Fruit fly (Drosophila melanogaster): ENCODE measurements around the gene DIP-kappa.

DIP-kappa gene

DNA sequence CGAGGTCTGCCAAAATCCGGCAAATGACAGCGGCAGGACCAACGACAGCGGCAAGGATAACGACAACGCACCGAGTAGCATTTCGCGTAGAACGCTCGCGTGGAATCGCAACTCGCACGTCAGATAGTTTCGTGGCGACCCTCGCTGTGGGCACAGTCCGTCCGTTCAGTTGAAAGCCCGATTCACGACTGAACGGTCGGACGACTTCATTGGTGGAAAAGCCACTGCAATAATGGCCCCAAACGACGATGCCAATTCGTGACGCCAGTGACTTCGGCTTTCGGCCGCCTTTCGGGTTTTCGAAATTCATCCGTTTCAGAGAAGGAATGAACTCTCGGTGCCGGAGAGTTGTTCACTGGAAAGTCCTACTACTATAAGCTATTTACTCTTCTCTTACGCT is at the start of gene DIP-kappa:
DIP-kappa (minus strand) TSS at position 200 of the 400 bp plus-strand sequence.
- no peak for TF ChIP-seq CG11617 (GFP tag; optimal IDR thresholded peaks at IDR 0.05)

DNA sequence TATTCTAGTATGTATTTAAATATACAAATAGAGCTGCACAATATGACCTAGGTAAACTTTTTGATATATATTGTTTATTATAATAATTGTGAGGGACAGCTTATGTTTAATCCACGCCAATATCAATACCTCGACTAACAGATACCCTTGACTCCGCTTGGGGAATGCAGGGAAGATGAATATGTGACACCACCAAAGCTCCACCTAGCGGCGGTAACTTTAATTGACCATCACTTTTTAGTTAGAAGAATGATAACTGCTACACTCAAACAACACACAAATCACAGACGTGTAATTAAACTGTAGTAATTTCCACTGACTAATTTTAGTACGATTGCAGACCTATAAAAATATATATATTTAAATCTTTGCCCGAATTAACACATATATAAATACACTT is 46.0 kb upstream of the DIP-kappa start:
- TF ChIP-seq Mnt (GFP tag; optimal IDR thresholded peaks at IDR 0.05) (no peak), tj (GFP tag; optimal IDR thresholded peaks at IDR 0.05) (no peak), CG33017 (tag; optimal IDR thresholded peaks at IDR 0.05) (no peak), CG1620 (GFP tag; optimal IDR thresholded peaks at IDR 0.05) (no peak)

dm6 chr2L:13746652-13747051 is 29.5 kb upstream of the DIP-kappa start, which contains the start of gene TM9SF4:
Gene TM9SF4, plus strand, starts transcription at chr2L:13746952.
- TF ChIP-seq CG7045 (GFP tag; optimal IDR thresholded peaks at IDR 0.05) (no peak), ovo (GFP tag; optimal IDR thresholded peaks at IDR 0.05) (no peak), cnc (optimal IDR thresholded peaks at IDR 0.05) (no peak), CG5204 (GFP tag; optimal IDR thresholded peaks at IDR 0.05) (no peak), Mnt (GFP tag; optimal IDR thresholded peaks at IDR 0.05) (no peak), tj (GFP tag; optimal IDR thresholded peaks at IDR 0.05) (no peak), CG14711 (tag; optimal IDR thresholded peaks at IDR 0.05) (no peak), toe (GFP tag; optimal IDR thresholded peaks at IDR 0.05) (no peak), CG11617 (GFP tag; optimal IDR thresholded peaks at IDR 0.05) (no peak), Clk (GFP tag; optimal IDR thresholded peaks at IDR 0.05) (no peak), bab1 (GFP tag; optimal IDR thresholded peaks at IDR 0.05) (no peak)

- TF ChIP-seq cic (GFP tag; optimal IDR thresholded peaks at IDR 0.05) (no peak), toe (GFP tag; optimal IDR thresholded peaks at IDR 0.05) (no peak), Hr96 (GFP tag; optimal IDR thresholded peaks at IDR 0.05) (no peak), pad (GFP tag; optimal IDR thresholded peaks at IDR 0.05) (no peak), CG5204 (GFP tag; optimal IDR thresholded peaks at IDR 0.05) (no peak), CG12768 (GFP tag; optimal IDR thresholded peaks at IDR 0.05) (no peak), Clk (GFP tag; optimal IDR thresholded peaks at IDR 0.05) (no peak), CG14711 (tag; optimal IDR thresholded peaks at IDR 0.05) (no peak), Crg-1 (GFP tag; optimal IDR thresholded peaks at IDR 0.05) (no peak), cnc (optimal IDR thresholded peaks at IDR 0.05) (no peak)
Observed at dm6 chr2L:13735838-13736237, 18.7 kb upstream of the DIP-kappa start, which contains the start of gene nur. Gene nur, plus strand, starts transcription at chr2L:13736138.

dm6 chr2L:13732287-13732686 is 15.2 kb upstream of the DIP-kappa start:
- no peak for TF ChIP-seq cnc (optimal IDR thresholded peaks at IDR 0.05)
- TF ChIP-seq CG11617 (GFP tag; optimal IDR thresholded peaks at IDR 0.05): no peak
- no peak for TF ChIP-seq CG7101 (tag; optimal IDR thresholded peaks at IDR 0.05)
- no peak for TF ChIP-seq cic (GFP tag; optimal IDR thresholded peaks at IDR 0.05)
- TF ChIP-seq CG1620 (GFP tag; optimal IDR thresholded peaks at IDR 0.05): no peak
- TF ChIP-seq kay (GFP tag; ENCODE audit: borderline replicate concordance): no peak
- TF ChIP-seq ovo (GFP tag; optimal IDR thresholded peaks at IDR 0.05): no peak
- TF ChIP-seq CG5204 (GFP tag; optimal IDR thresholded peaks at IDR 0.05): no peak
- no peak for TF ChIP-seq bab1 (GFP tag; optimal IDR thresholded peaks at IDR 0.05)
- TF ChIP-seq CG7045 (GFP tag; optimal IDR thresholded peaks at IDR 0.05): no peak

- TF ChIP-seq CG11617 (GFP tag; optimal IDR thresholded peaks at IDR 0.05) (no peak), ovo (GFP tag; optimal IDR thresholded peaks at IDR 0.05) (no peak)
Observed at dm6 chr2L:13723542-13723941, 6.4 kb upstream of the DIP-kappa start, which contains the start of gene CG9014. Gene CG9014, minus strand, starts transcription at chr2L:13723642.

DNA sequence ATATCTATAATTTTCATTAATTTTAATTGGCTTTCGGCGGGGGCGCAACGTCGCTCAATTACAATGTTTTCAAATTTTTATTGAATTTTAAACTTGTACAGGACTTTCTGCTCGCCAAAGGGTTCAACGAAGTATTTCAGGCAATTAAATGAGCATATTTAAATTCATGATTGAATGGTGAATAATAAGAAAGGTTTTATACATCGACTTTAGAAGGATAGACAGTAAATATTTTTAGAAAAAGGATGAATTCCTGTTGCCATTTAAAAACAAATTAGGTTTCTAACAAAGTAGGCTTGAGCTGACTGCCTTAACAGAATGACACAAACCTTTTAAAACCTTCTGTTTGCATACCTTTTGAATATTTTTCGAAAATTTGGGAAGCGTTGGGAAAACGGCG is 9.2 kb downstream of the DIP-kappa start, which contains the start of gene Gpo3:
Gpo3 (plus strand) TSS at position 301 of the 400 bp plus-strand sequence.
- TF ChIP-seq ovo (GFP tag; optimal IDR thresholded peaks at IDR 0.05) (no peak), bab1 (GFP tag; optimal IDR thresholded peaks at IDR 0.05) (no peak)

DNA sequence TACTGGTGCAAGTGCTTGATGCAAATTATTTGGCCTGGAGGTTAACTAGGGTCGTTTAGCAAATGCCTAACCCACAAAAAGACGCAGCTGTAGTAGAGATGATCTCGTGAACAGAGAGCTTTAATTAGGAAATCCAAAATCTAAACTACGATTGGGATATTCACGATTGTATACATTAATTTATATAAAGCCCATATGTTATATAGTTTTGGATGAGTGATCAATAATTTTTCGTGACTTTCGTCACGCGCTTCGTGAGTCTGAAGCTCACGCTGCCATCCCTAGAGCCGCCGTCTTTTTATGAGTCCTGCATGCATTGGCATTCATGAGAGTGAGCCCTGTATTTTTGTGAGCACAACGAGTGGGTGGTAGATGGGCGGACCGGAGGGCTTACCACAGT is 18.1 kb downstream of the DIP-kappa start:
- TF ChIP-seq CG5204 (GFP tag; optimal IDR thresholded peaks at IDR 0.05) (no peak), ovo (GFP tag; optimal IDR thresholded peaks at IDR 0.05) (no peak), CG7101 (tag; optimal IDR thresholded peaks at IDR 0.05) (no peak), pad (GFP tag; optimal IDR thresholded peaks at IDR 0.05) (no peak), Mnt (GFP tag; optimal IDR thresholded peaks at IDR 0.05) (no peak), CG1620 (GFP tag; optimal IDR thresholded peaks at IDR 0.05) (no peak), toe (GFP tag; optimal IDR thresholded peaks at IDR 0.05) (no peak), kay (GFP tag; ENCODE audit: borderline replicate concordance) (no peak), Hr96 (GFP tag; optimal IDR thresholded peaks at IDR 0.05) (no peak), cnc (optimal IDR thresholded peaks at IDR 0.05) (no peak), bab1 (GFP tag; optimal IDR thresholded peaks at IDR 0.05) (no peak), Crg-1 (GFP tag; optimal IDR thresholded peaks at IDR 0.05) (no peak), CG11617 (GFP tag; optimal IDR thresholded peaks at IDR 0.05) (no peak), CG12768 (GFP tag; optimal IDR thresholded peaks at IDR 0.05) (no peak), Clk (GFP tag; optimal IDR thresholded peaks at IDR 0.05) (no peak)
